Fruit fly (Drosophila melanogaster): ENCODE measurements around the gene OtopLa.
A peak's percentile ranks its signal among the peaks of the same experiment; 100 is the strongest.

The OtopLa gene

dm6 chrX:5672243-5673051 lies 24.2 kb upstream of the OtopLa start, which contains the start of gene RpL35 (continued):
- TF ChIP-seq CG1603 (tag; optimal IDR thresholded peaks at IDR 0.05) = peak; percentile 55
- peak; percentile 7 for TF ChIP-seq CG15696 (tag; optimal IDR thresholded peaks at IDR 0.05)
- no peak for TF ChIP-seq grn (GFP tag; optimal IDR thresholded peaks at IDR 0.05)
- peak; percentile 45; the same call in 2 of the 3 replicates for TF ChIP-seq CG16813 (GFP tag; IDR thresholded peaks at IDR 0.05; ENCODE audit: partially characterized antibody)
- peak; percentile 42 for TF ChIP-seq CG10267 (tag; optimal IDR thresholded peaks at IDR 0.05)
- peak; percentile 52; the same call in 1 of the 2 replicates for TF ChIP-seq CG32532 (GFP tag; IDR thresholded peaks at IDR 0.05)
- peak; percentile 29; the same call in 1 of the 2 replicates for TF ChIP-seq Bgb (GFP tag; IDR thresholded peaks at IDR 0.05; ENCODE audit: partially characterized antibody)
- 0 out of 3 replicates have a peak, but pooled peaks have one; percentile 18 for TF ChIP-seq Opbp (GFP tag; IDR thresholded peaks at IDR 0.05; ENCODE audit: partially characterized antibody)
- no peak for TF ChIP-seq CG4404 (GFP tag; IDR thresholded peaks at IDR 0.05)
- TF ChIP-seq zen (tag; optimal IDR thresholded peaks at IDR 0.05) = no peak
- TF ChIP-seq CG10979 (tag; optimal IDR thresholded peaks at IDR 0.05) = peak; percentile 18
- TF ChIP-seq CG6689 (GFP tag; IDR thresholded peaks at IDR 0.05) = no peak
- no peak for TF ChIP-seq CG2199 (GFP tag; IDR thresholded peaks at IDR 0.05)

- peak; percentile 35; the same call in 1 of the 3 replicates for TF ChIP-seq vnd (GFP tag; IDR thresholded peaks at IDR 0.05; ENCODE audit: partially characterized antibody)
- TF ChIP-seq sr (GFP tag; IDR thresholded peaks at IDR 0.05) = no peak
- TF ChIP-seq CG5180 (GFP tag; optimal IDR thresholded peaks at IDR 0.05) = peak; percentile 25
- no peak for TF ChIP-seq CG12071 (GFP tag; optimal IDR thresholded peaks at IDR 0.05)
- TF ChIP-seq Atf-2 (GFP tag; optimal IDR thresholded peaks at IDR 0.05) = no peak
- TF ChIP-seq CG3281 (GFP tag; optimal IDR thresholded peaks at IDR 0.05) = no peak
- TF ChIP-seq jing (GFP tag; optimal IDR thresholded peaks at IDR 0.05) = no peak
- no peak for TF ChIP-seq fd102C (GFP tag; optimal IDR thresholded peaks at IDR 0.05)
- TF ChIP-seq lola (GFP tag; optimal IDR thresholded peaks at IDR 0.05) = no peak
- no peak for TF ChIP-seq CG15479 (GFP tag; optimal IDR thresholded peaks at IDR 0.05)
- no peak for TF ChIP-seq CG18599 (GFP tag; optimal IDR thresholded peaks at IDR 0.05)
- TF ChIP-seq CG2202 (tag; optimal IDR thresholded peaks at IDR 0.05) = no peak
- TF ChIP-seq CrebB (tag; optimal IDR thresholded peaks at IDR 0.05) = no peak
- TF ChIP-seq pan (optimal IDR thresholded peaks at IDR 0.05) = no peak
- TF ChIP-seq pan (GFP tag; optimal IDR thresholded peaks at IDR 0.05 in 1 of 2, IDR thresholded peaks at IDR 0.05 in 1 of 2) = peak in 1 of 2 experiments; percentile 53
- TF ChIP-seq gsb (GFP tag; IDR thresholded peaks at IDR 0.05) = no peak
- no peak for TF ChIP-seq CG34224 (GFP tag; IDR thresholded peaks at IDR 0.05; ENCODE audit: partially characterized antibody)
- TF ChIP-seq CG18262 (tag; optimal IDR thresholded peaks at IDR 0.05) = no peak
- TF ChIP-seq her (GFP tag; optimal IDR thresholded peaks at IDR 0.05) = no peak
- TF ChIP-seq crp (GFP tag; optimal IDR thresholded peaks at IDR 0.05) = no peak
- no peak for TF ChIP-seq CG31388 (GFP tag; optimal IDR thresholded peaks at IDR 0.05)
- no peak for TF ChIP-seq luna (GFP tag; optimal IDR thresholded peaks at IDR 0.05)
- peak; percentile 44 for TF ChIP-seq CG9876 (GFP tag; optimal IDR thresholded peaks at IDR 0.05)
- no peak for TF ChIP-seq pho (GFP tag; optimal IDR thresholded peaks at IDR 0.05)
- peak; percentile 86 for TF ChIP-seq row (GFP tag; IDR thresholded peaks at IDR 0.05)
- peak; percentile 57 for TF ChIP-seq bbx (GFP tag; IDR thresholded peaks at IDR 0.05; ENCODE audit: partially characterized antibody)
- TF ChIP-seq CG17912 (GFP tag; optimal IDR thresholded peaks at IDR 0.05) = no peak
- TF ChIP-seq sd (tag; optimal IDR thresholded peaks at IDR 0.05) = no peak
- TF ChIP-seq ap (GFP tag; IDR thresholded peaks at IDR 0.05) = no peak
- no peak for TF ChIP-seq fd64A (GFP tag; optimal IDR thresholded peaks at IDR 0.05)
- TF ChIP-seq CG3726 (GFP tag; IDR thresholded peaks at IDR 0.05) = no peak
- TF ChIP-seq CG12236 (GFP tag; optimal IDR thresholded peaks at IDR 0.05) = no peak
- TF ChIP-seq B-H1 (GFP tag; IDR thresholded peaks at IDR 0.05) = no peak
- no peak for TF ChIP-seq dm (GFP tag; optimal IDR thresholded peaks at IDR 0.05)
Observed at dm6 chrX:5671537-5672029, 23.3 kb upstream of the OtopLa start, which contains the start of gene Rab18. Rab18 (minus strand) TSS chrX:5671812.
